Fruit fly (Drosophila melanogaster) whole organism: Measurements from ENCODE around the gene Tg.

Source experiments
- CG8478 ChIP-seq: fragments of >200 bp; optimal IDR thresholded peaks from 2 replicates; lab custom pipeline; 2018; ENCODE audit warnings: inconsistent platforms
- Dll ChIP-seq: fragments of >200 bp; optimal IDR thresholded peaks from 2 replicates; lab custom pipeline; 2017
- EcR ChIP-seq, 2 experiments: fragments of >200 bp; optimal IDR thresholded peaks; 2 replicates each; lab custom pipeline; 2017; ENCODE audit warnings: missing biosample characterization in 2 of 2, missing genetic modification characterization in 2 of 2, missing genetic modification reagents in 2 of 2
- pan ChIP-seq: fragments of >200 bp; optimal IDR thresholded peaks from 2 replicates; lab custom pipeline; 2017
- psq ChIP-seq: fragments of >200 bp; optimal IDR thresholded peaks from 2 replicates; lab custom pipeline; 2017
- usp ChIP-seq: fragments of >200 bp; optimal IDR thresholded peaks from 2 replicates; lab custom pipeline; 2017; ENCODE audit warnings: missing biosample characterization, missing genetic modification characterization, mixed read lengths

DNA sequence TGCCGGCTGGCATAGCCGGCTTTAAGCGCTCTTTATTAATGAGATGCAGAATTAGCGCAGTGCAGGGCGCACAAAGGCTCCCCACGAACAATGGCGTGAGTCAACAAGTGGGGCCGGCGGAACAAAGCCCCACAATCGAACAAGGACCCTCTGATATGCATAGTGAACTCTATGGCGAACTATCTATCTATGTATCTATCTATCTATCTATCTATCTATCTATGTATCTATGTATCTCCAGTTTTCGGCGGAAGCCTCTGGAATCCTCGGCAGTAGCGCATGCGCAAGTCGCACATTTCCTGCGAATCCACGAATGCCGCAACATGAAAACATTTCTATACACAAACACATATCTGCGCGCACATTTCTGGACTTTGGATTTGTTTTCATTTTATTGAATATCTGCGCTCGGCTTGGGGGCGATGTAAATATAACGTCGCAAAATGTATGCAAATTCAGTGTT, 10.6 kb upstream of the Tg start:
- TF ChIP-seq CG8478 (lab: Kevin White, UChicago), result no peak
- no peak for TF ChIP-seq usp (GFP tag; lab: Kevin White, UChicago)
- no peak for TF ChIP-seq EcR (GFP tag; optimal IDR thresholded peaks at IDR 0.05; lab: Kevin White, UChicago)
- TF ChIP-seq Dll (lab: Kevin White, UChicago), result no peak
- no peak for TF ChIP-seq pan (lab: Kevin White, UChicago)
- no peak for TF ChIP-seq psq (lab: Kevin White, UChicago)
